Worm (Caenorhabditis elegans) whole organism, L2 larva: ENCODE results near the gene T09A5.4.
A peak's percentile ranks its signal among the peaks of the same experiment; 100 is the strongest.

ENCODE experiments used
- C34F6.9 ChIP-seq: fragments of 150-350 bp; optimal IDR thresholded peaks from 2 replicates; lab custom pipeline; 2014; ENCODE audit warnings: missing biosample characterization, missing genetic modification characterization
- R02D3.7 ChIP-seq: fragments of 150-350 bp; optimal IDR thresholded peaks from 2 replicates; lab custom pipeline; 2014; ENCODE audit warnings: missing biosample characterization, missing genetic modification characterization
- Y55F3AM.14 ChIP-seq: fragments of 200-800 bp; sonication (Bioruptor generic); optimal IDR thresholded peaks from 2 replicates; lab custom pipeline; 2018; ENCODE audit warnings: mild to moderate bottlenecking, missing genetic modification characterization, missing compliant biosample characterization
- alr-1 ChIP-seq: fragments of 150-350 bp; optimal IDR thresholded peaks from 2 replicates; lab custom pipeline; 2014; ENCODE audit warnings: missing biosample characterization, missing genetic modification characterization
- ceh-16 ChIP-seq: fragments of 150-350 bp; optimal IDR thresholded peaks from 2 replicates; lab custom pipeline; 2014; ENCODE audit warnings: missing biosample characterization, missing genetic modification characterization
- ceh-82 ChIP-seq: fragments of 150-350 bp; optimal IDR thresholded peaks from 2 replicates; lab custom pipeline; 2014; ENCODE audit warnings: missing biosample characterization, missing genetic modification characterization
- egl-27 ChIP-seq: sonication (generic microtip); optimal IDR thresholded peaks from 3 replicates; lab custom pipeline; 2017; ENCODE audit warnings: missing biosample characterization, missing genetic modification reagents, missing genetic modification characterization
- elt-1 ChIP-seq: fragments of 150-350 bp; optimal IDR thresholded peaks from 2 replicates; lab custom pipeline; 2014; ENCODE audit warnings: missing biosample characterization, missing genetic modification characterization
- gmeb-1 ChIP-seq: fragments of 150-350 bp; optimal IDR thresholded peaks from 2 replicates; lab custom pipeline; 2014; ENCODE audit warnings: missing biosample characterization, missing genetic modification characterization
- lin-13 ChIP-seq: fragments of 150-350 bp; optimal IDR thresholded peaks from 2 replicates; lab custom pipeline; 2014; ENCODE audit warnings: missing biosample characterization, missing genetic modification reagents, missing genetic modification characterization
- lin-39 ChIP-seq: fragments of 150-350 bp; optimal IDR thresholded peaks from 2 replicates; lab custom pipeline; 2014; ENCODE audit warnings: missing biosample characterization, missing genetic modification reagents, missing genetic modification characterization
- lsy-2 ChIP-seq, 2 experiments: fragments of 150-350 bp in 1 of 2; sonication (generic microtip) in 1 of 2; optimal IDR thresholded peaks; 2 replicates each; lab custom pipeline; 2014 to 2017; ENCODE audit warnings: missing biosample characterization in 2 of 2, missing genetic modification characterization in 2 of 2
- mab-5 ChIP-seq: fragments of 150-350 bp; optimal IDR thresholded peaks from 2 replicates; lab custom pipeline; 2014; ENCODE audit warnings: missing biosample characterization, missing genetic modification characterization
- mdl-1 ChIP-seq, 2 experiments: fragments of 150-350 bp in 1 of 2; sonication (generic microtip) in 1 of 2; optimal IDR thresholded peaks; 2 replicates each; lab custom pipeline; 2017; ENCODE audit warnings: missing biosample characterization in 2 of 2, missing genetic modification characterization in 2 of 2
- nhr-10 ChIP-seq: sonication (generic microtip); optimal IDR thresholded peaks from 2 replicates; lab custom pipeline; 2017; ENCODE audit warnings: missing biosample characterization, missing genetic modification characterization
- nhr-11 ChIP-seq: fragments of 150-350 bp; optimal IDR thresholded peaks from 2 replicates; lab custom pipeline; 2014; ENCODE audit warnings: missing biosample characterization, missing genetic modification characterization
- nhr-12 ChIP-seq: fragments of 150-350 bp; optimal IDR thresholded peaks from 2 replicates; lab custom pipeline; 2014; ENCODE audit warnings: missing biosample characterization, missing genetic modification characterization
- nhr-129 ChIP-seq: fragments of 150-350 bp; optimal IDR thresholded peaks from 2 replicates; lab custom pipeline; 2014; ENCODE audit warnings: missing biosample characterization, missing genetic modification characterization
- nhr-21 ChIP-seq: fragments of 150-350 bp; optimal IDR thresholded peaks from 2 replicates; lab custom pipeline; 2014; ENCODE audit warnings: missing biosample characterization, missing genetic modification characterization
- nhr-23 ChIP-seq: fragments of 150-350 bp; optimal IDR thresholded peaks from 2 replicates; lab custom pipeline; 2014; ENCODE audit warnings: missing biosample characterization, missing genetic modification reagents, missing genetic modification characterization
- nhr-25 ChIP-seq: fragments of 150-350 bp; sonication (generic microtip); optimal IDR thresholded peaks from 3 replicates; lab custom pipeline; 2014; ENCODE audit warnings: missing biosample characterization, missing genetic modification characterization
- nhr-77 ChIP-seq: fragments of 150-350 bp; optimal IDR thresholded peaks from 2 replicates; lab custom pipeline; 2014; ENCODE audit warnings: missing biosample characterization, missing genetic modification characterization
- peb-1 ChIP-seq: fragments of 150-350 bp; optimal IDR thresholded peaks from 2 replicates; lab custom pipeline; 2014; ENCODE audit warnings: missing biosample characterization, missing genetic modification characterization
- sma-9 ChIP-seq, 2 experiments: fragments of 150-350 bp in 1 of 2; sonication (generic microtip) in 1 of 2; optimal IDR thresholded peaks; 2 replicates each; lab custom pipeline; 2014 to 2016; ENCODE audit warnings: missing genetic modification characterization in 2 of 2, mild to moderate bottlenecking in 1 of 2, missing biosample characterization in 1 of 2, missing compliant biosample characterization in 1 of 2, missing genetic modification reagents in 1 of 2, moderate library complexity in 1 of 2
- snpc-4 ChIP-seq: fragments of 150-350 bp; optimal IDR thresholded peaks from 2 replicates; lab custom pipeline; 2014; ENCODE audit warnings: missing biosample characterization, missing genetic modification characterization
- unc-55 ChIP-seq: fragments of 150-350 bp; sonication (generic microtip); optimal IDR thresholded peaks from 3 replicates; lab custom pipeline; 2014; ENCODE audit warnings: missing biosample characterization, missing genetic modification reagents, missing genetic modification characterization
- unc-62 ChIP-seq: fragments of 150-350 bp; optimal IDR thresholded peaks from 2 replicates; lab custom pipeline; 2014; ENCODE audit warnings: missing biosample characterization, missing genetic modification reagents, missing genetic modification characterization
- ztf-4 ChIP-seq: fragments of 150-350 bp; optimal IDR thresholded peaks from 2 replicates; lab custom pipeline; 2014; ENCODE audit warnings: missing biosample characterization, missing genetic modification characterization

The T09A5.4 gene

ce11 chrII:7892761-7893272, 46.8 kb downstream of the T09A5.4 start, which contains the start of gene ptc-1:
Gene ptc-1 (plus strand): TSS chrII:7893222.
- TF ChIP-seq nhr-10 (tag; lab: Kevin White, UChicago): no peak
- no peak for TF ChIP-seq nhr-11 (tag; lab: Kevin White, UChicago)
- no peak for TF ChIP-seq nhr-21 (tag; lab: Kevin White, UChicago)
- no peak for TF ChIP-seq egl-27 (tag; lab: Kevin White, UChicago)
- no peak for TF ChIP-seq mab-5
- TF ChIP-seq snpc-4 (tag; lab: Kevin White, UChicago): no peak
- TF ChIP-seq ztf-4 (tag; lab: Kevin White, UChicago): no peak

DNA sequence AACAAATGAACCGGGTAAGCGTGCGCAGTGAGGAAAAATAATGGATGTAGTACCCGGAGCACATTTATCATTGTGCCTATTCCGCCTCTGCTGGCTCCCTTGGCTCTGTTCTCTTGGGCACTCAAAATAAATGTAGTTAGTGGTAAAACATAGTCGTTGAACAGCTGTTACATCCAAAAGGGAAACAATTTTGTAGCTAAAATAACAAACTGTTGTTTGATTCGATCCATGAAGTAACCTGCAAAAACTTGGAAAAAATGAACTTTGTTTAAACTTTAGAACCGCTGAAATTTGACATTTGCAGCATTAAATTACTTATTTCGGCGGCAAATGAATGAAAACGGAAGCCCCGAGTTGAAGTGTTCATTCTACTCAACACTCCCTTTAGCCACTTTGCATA, 47.7 kb downstream of the T09A5.4 start:
- TF ChIP-seq ceh-16 (tag; lab: Kevin White, UChicago) (no peak), sma-9 (GFP tag; optimal IDR thresholded peaks at IDR 0.05; lab: Kevin White, UChicago) (peak; percentile 13), sma-9 (tag; optimal IDR thresholded peaks at IDR 0.05; lab: Kevin White, UChicago) (no peak), nhr-23 (tag; lab: Kevin White, UChicago) (no peak), lin-13 (GFP tag; lab: Kevin White, UChicago) (no peak), gmeb-1 (no peak)

DNA sequence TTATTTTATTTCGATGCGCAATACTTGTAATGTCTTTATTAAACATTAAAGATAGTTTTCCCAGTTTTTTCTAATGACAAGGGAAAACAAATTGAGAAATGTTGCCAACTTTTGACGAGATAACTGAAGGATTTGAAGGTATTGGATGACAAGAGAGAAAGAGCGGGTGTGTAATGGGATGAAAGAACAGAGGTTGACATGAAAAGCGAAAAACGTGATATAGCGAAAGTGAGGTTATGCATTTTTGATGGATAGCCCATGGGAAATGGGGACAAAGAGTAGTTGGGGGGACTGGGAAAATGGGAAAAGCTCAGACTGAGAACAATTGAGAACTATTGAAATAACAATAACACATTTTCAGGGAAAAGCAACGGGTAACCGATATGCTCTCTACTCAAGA, 49.2 kb downstream of the T09A5.4 start:
- TF ChIP-seq nhr-129 (tag; lab: Kevin White, UChicago) (peak; percentile 49), elt-1 (tag; lab: Kevin White, UChicago) (no peak), ceh-82 (tag; lab: Kevin White, UChicago) (no peak), C34F6.9 (tag; lab: Kevin White, UChicago) (peak; percentile 28), unc-62 (no peak), mdl-1 (tag; optimal IDR thresholded peaks at IDR 0.05; lab: Kevin White, UChicago) (no peak), gmeb-1 (no peak), unc-55 (GFP tag; lab: Kevin White, UChicago) (no peak), egl-27 (tag; lab: Kevin White, UChicago) (no peak), lsy-2 (tag; optimal IDR thresholded peaks at IDR 0.05; lab: Kevin White, UChicago) (peak in 1 of 2 experiments; percentile 24), mab-5 (no peak), sma-9 (GFP tag; optimal IDR thresholded peaks at IDR 0.05; lab: Kevin White, UChicago) (no peak), sma-9 (tag; optimal IDR thresholded peaks at IDR 0.05; lab: Kevin White, UChicago) (no peak), snpc-4 (tag; lab: Kevin White, UChicago) (no peak), alr-1 (tag; lab: Kevin White, UChicago) (no peak), nhr-10 (tag; lab: Kevin White, UChicago) (no peak), nhr-25 (tag; lab: Kevin White, UChicago) (no peak), lin-39 (tag; lab: Kevin White, UChicago) (no peak), R02D3.7 (tag; lab: Kevin White, UChicago) (no peak), peb-1 (tag; lab: Kevin White, UChicago) (no peak), nhr-77 (tag; lab: Kevin White, UChicago) (no peak), nhr-12 (tag; lab: Kevin White, UChicago) (no peak), Y55F3AM.14 (GFP tag; lab: Kevin White, UChicago) (no peak)
